Worm (Caenorhabditis elegans) whole organism, late embryonic: Measurements from ENCODE around the gene ZK177.12.

ENCODE experiments used
- C08G9.2 ChIP-seq: sonication (generic microtip); optimal IDR thresholded peaks from 2 replicates; lab custom pipeline; 2016; ENCODE audit warnings: mild to moderate bottlenecking, missing genetic modification characterization, moderate library complexity, missing compliant biosample characterization
- F13H6.1 ChIP-seq: sonication (generic microtip); optimal IDR thresholded peaks from 2 replicates; lab custom pipeline; 2016; ENCODE audit warnings: missing genetic modification characterization, missing compliant biosample characterization
- K09A11.1 ChIP-seq: sonication (generic microtip); optimal IDR thresholded peaks from 2 replicates; lab custom pipeline; 2017; ENCODE audit warnings: antibody characterized with exemption, mild to moderate bottlenecking, missing genetic modification characterization, missing compliant biosample characterization; ENCODE audit not compliant: insufficient read depth
- Y22D7AL.16 ChIP-seq: sonication (generic microtip); optimal IDR thresholded peaks from 2 replicates; lab custom pipeline; 2016; ENCODE audit warnings: missing genetic modification characterization, missing compliant biosample characterization
- ama-1 ChIP-seq: fragments of 150-350 bp; optimal IDR thresholded peaks from 2 replicates; lab custom pipeline; 2014
- ceh-14 ChIP-seq: sonication (generic microtip); optimal IDR thresholded peaks from 2 replicates; lab custom pipeline; 2016; ENCODE audit warnings: missing genotype, missing genetic modification characterization, missing compliant biosample characterization
- ceh-18 ChIP-seq: sonication (generic microtip); optimal IDR thresholded peaks from 2 replicates; lab custom pipeline; 2016; ENCODE audit warnings: missing genetic modification characterization, missing compliant biosample characterization
- ceh-19 ChIP-seq: fragments of 200-800 bp; sonication (Bioruptor generic); optimal IDR thresholded peaks from 2 replicates; lab custom pipeline; 2018; ENCODE audit warnings: mild to moderate bottlenecking, missing genetic modification characterization, missing compliant biosample characterization
- ceh-24 ChIP-seq: sonication (generic microtip); optimal IDR thresholded peaks from 2 replicates; lab custom pipeline; 2016; ENCODE audit warnings: mild to moderate bottlenecking, missing genetic modification characterization, missing compliant biosample characterization
- ceh-30 ChIP-seq: fragments of 150-350 bp; optimal IDR thresholded peaks from 2 replicates; lab custom pipeline; 2014; ENCODE audit warnings: missing biosample characterization, missing genetic modification characterization
- ceh-45 ChIP-seq: fragments of 200-800 bp; sonication (Bioruptor generic); IDR thresholded peaks from 2 replicates; pipeline ENCODE4 v1.3.6; 2022; ENCODE audit warnings: missing genetic modification reagents, missing genetic modification characterization, missing compliant biosample characterization
- ceh-48 ChIP-seq: sonication (generic microtip); optimal IDR thresholded peaks from 2 replicates; lab custom pipeline; 2016; ENCODE audit warnings: missing genetic modification characterization, inconsistent platforms, missing compliant biosample characterization
- ceh-6 ChIP-seq: fragments of 200-800 bp; sonication (Bioruptor generic); optimal IDR thresholded peaks from 2 replicates; lab custom pipeline; 2018; ENCODE audit warnings: mild to moderate bottlenecking, missing genetic modification characterization, missing compliant biosample characterization
- ceh-9 ChIP-seq: sonication (generic microtip); optimal IDR thresholded peaks from 2 replicates; lab custom pipeline; 2016; ENCODE audit warnings: mild to moderate bottlenecking, missing genetic modification characterization, inconsistent platforms, missing compliant biosample characterization
- dmd-4 ChIP-seq: sonication (generic microtip); optimal IDR thresholded peaks from 2 replicates; lab custom pipeline; 2016; ENCODE audit warnings: borderline replicate concordance, missing genetic modification characterization, missing compliant biosample characterization
- elt-2 ChIP-seq: sonication (generic microtip); optimal IDR thresholded peaks from 2 replicates; lab custom pipeline; 2016; ENCODE audit warnings: missing genetic modification reagents, missing genetic modification characterization, missing compliant biosample characterization
- ets-4 ChIP-seq: sonication (generic microtip); optimal IDR thresholded peaks from 2 replicates; lab custom pipeline; 2016; ENCODE audit warnings: missing genetic modification characterization, missing compliant biosample characterization
- hlh-13 ChIP-seq: fragments of 200-800 bp; sonication (Bioruptor generic); optimal IDR thresholded peaks from 2 replicates; lab custom pipeline; 2018; ENCODE audit warnings: mild to moderate bottlenecking, missing genetic modification characterization, missing compliant biosample characterization
- hlh-30 ChIP-seq: sonication (generic microtip); optimal IDR thresholded peaks from 2 replicates; lab custom pipeline; 2017; ENCODE audit warnings: antibody characterized with exemption, missing genetic modification characterization, missing compliant biosample characterization; ENCODE audit not compliant: insufficient read depth
- hlh-8 ChIP-seq: sonication (generic microtip); optimal IDR thresholded peaks from 2 replicates; lab custom pipeline; 2016; ENCODE audit warnings: missing genotype, missing genetic modification characterization, missing compliant biosample characterization
- lin-11 ChIP-seq: fragments of 200-800 bp; sonication (Bioruptor generic); optimal IDR thresholded peaks from 2 replicates; lab custom pipeline; 2018; ENCODE audit warnings: mild to moderate bottlenecking, missing genetic modification characterization, missing compliant biosample characterization
- nfya-1 ChIP-seq: sonication (generic microtip); optimal IDR thresholded peaks from 2 replicates; lab custom pipeline; 2017; ENCODE audit warnings: missing genetic modification characterization, mild to moderate bottlenecking, missing compliant biosample characterization, antibody characterized with exemption, moderate library complexity
- pag-3 ChIP-seq: sonication (generic microtip); optimal IDR thresholded peaks from 2 replicates; lab custom pipeline; 2016; ENCODE audit warnings: missing compliant biosample characterization, missing genetic modification characterization, borderline replicate concordance
- pat-9 ChIP-seq: fragments of 200-800 bp; sonication (Bioruptor generic); optimal IDR thresholded peaks from 2 replicates; lab custom pipeline; 2018; ENCODE audit warnings: mild to moderate bottlenecking, missing genetic modification characterization, moderate library complexity, missing compliant biosample characterization
- pha-2 ChIP-seq: sonication (generic microtip); optimal IDR thresholded peaks from 2 replicates; lab custom pipeline; 2017; ENCODE audit warnings: mild to moderate bottlenecking, missing genetic modification characterization, missing compliant biosample characterization
- pros-1 ChIP-seq: fragments of 150-350 bp; optimal IDR thresholded peaks from 2 replicates; lab custom pipeline; 2014; ENCODE audit warnings: missing biosample characterization, missing genetic modification reagents, missing genetic modification characterization
- sdc-2 ChIP-seq: sonication (generic microtip); optimal IDR thresholded peaks from 2 replicates; lab custom pipeline; 2016; ENCODE audit warnings: missing genotype, missing genetic modification characterization, missing compliant biosample characterization
- sox-2 ChIP-seq: fragments of 200-800 bp; sonication (Bioruptor generic); IDR thresholded peaks from 2 replicates; pipeline ENCODE4 v1.3.6; 2022; ENCODE audit warnings: missing genetic modification reagents, missing genetic modification characterization, missing compliant biosample characterization
- sox-4 ChIP-seq: sonication (generic microtip); optimal IDR thresholded peaks from 2 replicates; lab custom pipeline; 2017; ENCODE audit warnings: mild to moderate bottlenecking, missing genetic modification characterization, inconsistent platforms, missing compliant biosample characterization
- tbx-2 ChIP-seq: sonication (generic microtip); optimal IDR thresholded peaks from 2 replicates; lab custom pipeline; 2016; ENCODE audit warnings: missing genetic modification characterization, missing compliant biosample characterization
- tbx-7 ChIP-seq: sonication (generic microtip); optimal IDR thresholded peaks from 2 replicates; lab custom pipeline; 2016; ENCODE audit warnings: missing genotype, missing genetic modification characterization, missing compliant biosample characterization
- unc-86 ChIP-seq: sonication (generic microtip); optimal IDR thresholded peaks from 2 replicates; lab custom pipeline; 2016; ENCODE audit warnings: missing genetic modification characterization, missing compliant biosample characterization
- zip-5 ChIP-seq: sonication (generic microtip); optimal IDR thresholded peaks from 2 replicates; lab custom pipeline; 2016; ENCODE audit warnings: missing genetic modification characterization, missing compliant biosample characterization

The ZK177.12 gene

ce11 chrII:5543476-5544144 lies 22.1 kb downstream of the ZK177.12 start (continued):
- TF ChIP-seq nfya-1 (tag; lab: Kevin White, UChicago) (peak; percentile 89), ceh-30 (tag; lab: Kevin White, UChicago) (peak; percentile 29), elt-2 (tag; lab: Kevin White, UChicago) (peak; percentile 97), C08G9.2 (tag; lab: Kevin White, UChicago) (peak; percentile 49), ets-4 (tag; lab: Kevin White, UChicago) (peak; percentile 63), K09A11.1 (tag; lab: Kevin White, UChicago) (peak; percentile 77), ceh-48 (peak; percentile 18), ceh-24 (peak; percentile 23), lin-11 (peak; percentile 68), hlh-8 (peak; percentile 72), zip-5 (tag; lab: Kevin White, UChicago) (peak; percentile 31), ceh-6 (GFP tag; lab: Kevin White, UChicago) (peak; percentile 65), ceh-19 (GFP tag; lab: Kevin White, UChicago) (peak; percentile 89), sox-2 (peak; percentile 57), ceh-9 (no peak), unc-86 (tag; lab: Kevin White, UChicago) (peak; percentile 71), hlh-13 (GFP tag; lab: Kevin White, UChicago) (peak; percentile 64), dmd-4 (no peak), Y22D7AL.16 (tag; lab: Kevin White, UChicago) (peak; percentile 58), ceh-14 (tag; lab: Kevin White, UChicago) (peak; percentile 90), ceh-45 (GFP tag; lab: Robert Waterston, UW) (no peak)
- TF ChIP-seq, all 69 proteins: peak for 61

ce11 chrII:5544145-5544515 lies 22.6 kb downstream of the ZK177.12 start:
- TF ChIP-seq ceh-14 (tag; lab: Kevin White, UChicago) (no peak), K09A11.1 (tag; lab: Kevin White, UChicago) (no peak), tbx-7 (tag; lab: Kevin White, UChicago) (no peak), ceh-30 (tag; lab: Kevin White, UChicago) (no peak), sox-2 (no peak)
- TF ChIP-seq, all 69 proteins: peak for 0

ce11 chrII:5544764-5545163 lies 23.3 kb downstream of the ZK177.12 start, which contains the start of gene ins-13:
Gene ins-13, minus strand, starts transcription at chrII:5544864.
- TF ChIP-seq pha-2 (tag; lab: Kevin White, UChicago) (no peak), sox-4 (tag; lab: Kevin White, UChicago) (no peak), ama-1 (lab: Kevin White, UChicago) (no peak), hlh-8 (no peak), pag-3 (tag; lab: Kevin White, UChicago) (no peak), pros-1 (tag; lab: Kevin White, UChicago) (no peak), Y22D7AL.16 (tag; lab: Kevin White, UChicago) (no peak), nfya-1 (tag; lab: Kevin White, UChicago) (no peak), F13H6.1 (tag; lab: Kevin White, UChicago) (no peak), ceh-18 (tag; lab: Kevin White, UChicago) (no peak)

- TF ChIP-seq pat-9 (tag; lab: Kevin White, UChicago): no peak
- TF ChIP-seq ceh-6 (GFP tag; lab: Kevin White, UChicago): no peak
- TF ChIP-seq ceh-9: no peak
- TF ChIP-seq sdc-2 (tag; lab: Kevin White, UChicago): no peak
- no peak for TF ChIP-seq hlh-13 (GFP tag; lab: Kevin White, UChicago)
- TF ChIP-seq unc-86 (tag; lab: Kevin White, UChicago): no peak
- TF ChIP-seq hlh-30 (tag; lab: Kevin White, UChicago): no peak
- no peak for TF ChIP-seq sox-4 (tag; lab: Kevin White, UChicago)
- TF ChIP-seq ceh-30 (tag; lab: Kevin White, UChicago): no peak
- no peak for TF ChIP-seq ceh-18 (tag; lab: Kevin White, UChicago)
- TF ChIP-seq tbx-2: no peak
- no peak for TF ChIP-seq lin-11
Observed at ce11 chrII:5547442-5547894, 26.0 kb downstream of the ZK177.12 start, which contains the start of gene acdh-2. Gene acdh-2, minus strand, starts transcription at chrII:5547492.
